Worm (Caenorhabditis elegans) whole organism, L1 larva: ENCODE measurements around the gene T09A5.15.

ENCODE experiments used
- aly-2 ChIP-seq: fragments of 150-350 bp; optimal IDR thresholded peaks from 2 replicates; lab custom pipeline; 2014; ENCODE audit warnings: missing biosample characterization, missing genetic modification characterization
- blmp-1 ChIP-seq: fragments of 150-350 bp; optimal IDR thresholded peaks from 2 replicates; lab custom pipeline; 2014; ENCODE audit warnings: missing biosample characterization, missing genetic modification characterization
- ceh-88 ChIP-seq: fragments of 200-800 bp; sonication (Bioruptor generic); IDR thresholded peaks from 2 replicates; pipeline ENCODE4 v1.3.6; 2022; ENCODE audit warnings: missing genetic modification characterization, missing compliant biosample characterization
- ces-1 ChIP-seq: fragments of 150-350 bp; optimal IDR thresholded peaks from 2 replicates; lab custom pipeline; 2014; ENCODE audit warnings: missing biosample characterization, missing genetic modification reagents, missing genetic modification characterization
- egl-13 ChIP-seq: sonication (generic microtip); optimal IDR thresholded peaks from 2 replicates; lab custom pipeline; 2016; ENCODE audit warnings: missing genotype, missing genetic modification reagents, missing genetic modification characterization, missing compliant biosample characterization
- ets-5 ChIP-seq: fragments of 200-800 bp; sonication (Bioruptor generic); IDR thresholded peaks from 2 replicates; pipeline ENCODE4 v1.3.6; 2022; ENCODE audit warnings: missing genetic modification characterization, missing compliant biosample characterization
- irx-1 ChIP-seq: sonication (generic microtip); optimal IDR thresholded peaks from 2 replicates; lab custom pipeline; 2016; ENCODE audit warnings: missing genetic modification characterization, missing compliant biosample characterization
- nhr-47 ChIP-seq: sonication (generic microtip); optimal IDR thresholded peaks from 2 replicates; lab custom pipeline; 2016; ENCODE audit warnings: mild to moderate bottlenecking, missing genetic modification characterization, moderate library complexity, missing compliant biosample characterization
- skn-1 ChIP-seq: fragments of 150-350 bp; optimal IDR thresholded peaks from 2 replicates; lab custom pipeline; 2014; ENCODE audit warnings: missing biosample characterization, missing genetic modification characterization
- snu-23 ChIP-seq: sonication (generic microtip); optimal IDR thresholded peaks from 2 replicates; lab custom pipeline; 2016; ENCODE audit warnings: missing genetic modification characterization, missing compliant biosample characterization
- vab-15 ChIP-seq: sonication (generic microtip); optimal IDR thresholded peaks from 2 replicates; lab custom pipeline; 2017; ENCODE audit warnings: missing genotype, mild to moderate bottlenecking, missing genetic modification characterization, missing compliant biosample characterization
- ztf-11 ChIP-seq, 2 experiments: sonication (generic microtip); optimal IDR thresholded peaks; 2 replicates each; lab custom pipeline; 2016 to 2017; ENCODE audit warnings: missing genetic modification characterization in 2 of 2, missing biosample characterization in 1 of 2, missing compliant biosample characterization in 1 of 2

DNA sequence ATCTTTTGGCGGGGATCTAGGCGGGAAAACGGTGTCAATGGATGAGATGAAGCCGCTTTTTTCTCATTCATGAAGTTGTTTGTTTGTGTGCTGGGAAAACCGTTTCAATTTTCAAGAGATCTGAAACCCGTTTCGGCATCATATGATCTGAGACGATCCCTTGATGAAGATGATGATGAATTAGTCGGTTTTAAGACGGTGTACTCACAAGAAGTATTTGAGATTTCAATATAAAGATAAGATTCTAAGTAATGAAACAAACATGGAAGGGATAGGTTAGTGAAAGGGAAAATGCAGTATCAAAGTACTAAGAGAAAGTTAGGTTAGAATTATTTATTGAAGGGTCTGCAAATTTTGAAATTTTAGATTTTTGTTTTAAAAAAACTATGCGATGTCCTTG is 49.6 kb upstream of the T09A5.15 start:
- no peak for TF ChIP-seq ceh-88 (GFP tag; lab: Robert Waterston, UW)
- TF ChIP-seq egl-13 (tag; lab: Kevin White, UChicago): no peak
- TF ChIP-seq nhr-47 (tag; lab: Kevin White, UChicago): no peak
- TF ChIP-seq aly-2 (tag; lab: Kevin White, UChicago): no peak
- TF ChIP-seq ztf-11 (tag; optimal IDR thresholded peaks at IDR 0.05; lab: Kevin White, UChicago): no peak
- no peak for TF ChIP-seq ets-5 (GFP tag; lab: Robert Waterston, UW)
- no peak for TF ChIP-seq skn-1 (tag; lab: Kevin White, UChicago)
- TF ChIP-seq irx-1 (tag; lab: Kevin White, UChicago): peak; percentile 12
- TF ChIP-seq vab-15 (tag; lab: Kevin White, UChicago): no peak
- TF ChIP-seq ces-1 (GFP tag; lab: Kevin White, UChicago): no peak
- TF ChIP-seq blmp-1 (tag; lab: Kevin White, UChicago): peak; percentile 71
- peak; percentile 28 for TF ChIP-seq snu-23 (GFP tag; lab: Kevin White, UChicago)
